Fruit fly (Drosophila melanogaster) whole organism, embryonic: ENCODE data around the gene CG5262.
A peak's percentile ranks its signal among the peaks of the same experiment; 100 is the strongest.

Experiments used
- Aef1 ChIP-seq: fragments of 200-800 bp; sonication (Bioruptor generic); IDR thresholded peaks from 3 replicates; pipeline ENCODE4 v1.3.6; 2022; ENCODE audit warnings: missing biosample characterization, missing genetic modification characterization
- CG10147 ChIP-seq: fragments of 200-800 bp; sonication (Bioruptor generic); optimal IDR thresholded peaks from 2 replicates; lab custom pipeline; 2019; ENCODE audit warnings: missing biosample characterization, mild to moderate bottlenecking, missing genetic modification characterization, moderate library complexity
- CG10274 ChIP-seq: fragments of 200-800 bp; sonication (Bioruptor generic); optimal IDR thresholded peaks from 3 replicates; lab custom pipeline; 2017; ENCODE audit warnings: missing biosample characterization, mild to moderate bottlenecking, missing genetic modification characterization
- CG10366 ChIP-seq: fragments of 200-800 bp; sonication (Bioruptor generic); IDR thresholded peaks from 2 replicates; pipeline ENCODE4 v1.3.6; 2022; ENCODE audit warnings: missing biosample characterization, missing genetic modification characterization
- CG11723 ChIP-seq: fragments of 200-800 bp; sonication (Bioruptor generic); optimal IDR thresholded peaks from 2 replicates; lab custom pipeline; 2017; ENCODE audit warnings: missing biosample characterization, mild to moderate bottlenecking, missing genetic modification characterization
- CG12659 ChIP-seq: fragments of 200-800 bp; sonication (Bioruptor generic); optimal IDR thresholded peaks from 3 replicates; lab custom pipeline; 2017; ENCODE audit warnings: mild to moderate bottlenecking, missing biosample characterization, missing genetic modification reagents, missing genetic modification characterization
- CG1647 ChIP-seq: fragments of 200-800 bp; sonication (Bioruptor generic); optimal IDR thresholded peaks from 3 replicates; lab custom pipeline; 2016; ENCODE audit warnings: missing biosample characterization, missing genetic modification characterization
- CG17568 ChIP-seq: fragments of 200-800 bp; sonication (Bioruptor generic); optimal IDR thresholded peaks from 2 replicates; lab custom pipeline; 2018; ENCODE audit warnings: missing biosample characterization, mild to moderate bottlenecking, missing genetic modification characterization, moderate library complexity
- CG17612 ChIP-seq: fragments of 200-800 bp; sonication (Bioruptor generic); IDR thresholded peaks from 2 replicates; pipeline ENCODE4 v1.3.6; 2022; ENCODE audit warnings: missing biosample characterization, missing genetic modification characterization
- CG2875 ChIP-seq: fragments of 200-800 bp; sonication (Bioruptor generic); optimal IDR thresholded peaks from 2 replicates; lab custom pipeline; 2017; ENCODE audit warnings: missing biosample characterization, mild to moderate bottlenecking, missing genetic modification characterization, missing genetic modification reagents
- CG32532 ChIP-seq: fragments of 200-800 bp; sonication (Bioruptor generic); IDR thresholded peaks from 2 replicates; pipeline ENCODE4 v1.3.6; 2022; ENCODE audit warnings: missing biosample characterization, missing genetic modification characterization
- CG3726 ChIP-seq: fragments of 200-800 bp; sonication (Bioruptor generic); IDR thresholded peaks from 3 replicates; pipeline ENCODE4, ENCODE4 v1.3.6; 2022; ENCODE audit warnings: missing biosample characterization, missing genetic modification characterization
- CG4820 ChIP-seq: fragments of 200-800 bp; sonication (Bioruptor generic); optimal IDR thresholded peaks from 3 replicates; lab custom pipeline; 2016; ENCODE audit warnings: missing biosample characterization, missing genetic modification characterization
- CG6272 ChIP-seq: fragments of 200-800 bp; sonication (Bioruptor generic); IDR thresholded peaks from 2 replicates; pipeline ENCODE4 v1.3.6; 2022; ENCODE audit warnings: missing biosample characterization, missing genetic modification characterization
- CG6654 ChIP-seq: fragments of 200-800 bp; sonication (Bioruptor generic); optimal IDR thresholded peaks from 2 replicates; lab custom pipeline; 2017; ENCODE audit warnings: missing biosample characterization, mild to moderate bottlenecking, missing genetic modification characterization
- CG7556 ChIP-seq: fragments of 200-800 bp; sonication (Bioruptor generic); optimal IDR thresholded peaks from 2 replicates; lab custom pipeline; 2017; ENCODE audit warnings: missing biosample characterization, mild to moderate bottlenecking, missing genetic modification characterization
- D19A ChIP-seq: fragments of 200-800 bp; optimal IDR thresholded peaks from 3 replicates; lab custom pipeline; 2019; ENCODE audit warnings: missing biosample characterization, mild to moderate bottlenecking, missing genetic modification characterization, moderate library complexity
- Fer2 ChIP-seq: fragments of 200-800 bp; sonication (Bioruptor generic); optimal IDR thresholded peaks from 2 replicates; lab custom pipeline; 2018; ENCODE audit warnings: missing biosample characterization, mild to moderate bottlenecking, missing genetic modification characterization, moderate library complexity
- HHEX ChIP-seq: fragments of 200-800 bp; sonication (Bioruptor generic); optimal IDR thresholded peaks from 3 replicates; lab custom pipeline; 2017; ENCODE audit warnings: missing biosample characterization, mild to moderate bottlenecking, missing genetic modification characterization, missing genetic modification reagents
- HLHmδ ChIP-seq: fragments of 200-800 bp; sonication (Bioruptor generic); optimal IDR thresholded peaks from 2 replicates; lab custom pipeline; 2018; ENCODE audit warnings: missing biosample characterization, mild to moderate bottlenecking, missing genetic modification characterization, moderate library complexity
- Hand ChIP-seq: fragments of 200-800 bp; sonication (Bioruptor generic); optimal IDR thresholded peaks from 2 replicates; lab custom pipeline; 2017; ENCODE audit warnings: mild to moderate bottlenecking, missing biosample characterization, missing genetic modification reagents, missing genetic modification characterization
- HmgD ChIP-seq: fragments of 200-800 bp; sonication (Bioruptor generic); optimal IDR thresholded peaks from 3 replicates; lab custom pipeline; 2016; ENCODE audit warnings: missing biosample characterization, missing genetic modification characterization
- Hmr ChIP-seq: fragments of 200-800 bp; sonication (Bioruptor generic); optimal IDR thresholded peaks from 3 replicates; lab custom pipeline; 2017; ENCODE audit warnings: mild to moderate bottlenecking, missing biosample characterization, missing genetic modification reagents, missing genetic modification characterization
- Max ChIP-seq: fragments of 200-800 bp; sonication (Bioruptor generic); optimal IDR thresholded peaks from 2 replicates; lab custom pipeline; 2016; ENCODE audit warnings: missing biosample characterization, mild to moderate bottlenecking, missing genetic modification characterization
- Ravus ChIP-seq: fragments of 200-800 bp; sonication (Bioruptor generic); IDR thresholded peaks from 2 replicates; pipeline ENCODE4 v1.3.6; 2022; ENCODE audit warnings: missing biosample characterization, missing genetic modification characterization
- Six4 ChIP-seq: fragments of 200-800 bp; sonication (Bioruptor generic); optimal IDR thresholded peaks from 2 replicates; lab custom pipeline; 2016; ENCODE audit warnings: missing biosample characterization, missing genetic modification characterization
- Trl ChIP-seq, 3 experiments: fragments of >200 bp in 2 of 3; fragments of 200-800 bp in 1 of 3; sonication (Bioruptor generic) in 1 of 3; optimal IDR thresholded peaks; 2 replicates in 1 of 3; 3 replicates in 2 of 3; lab custom pipeline; 2016 to 2017; ENCODE audit warnings: missing biosample characterization in 1 of 3, missing genetic modification characterization in 1 of 3
- Xbp1 ChIP-seq: fragments of 200-800 bp; sonication (Bioruptor generic); optimal IDR thresholded peaks from 3 replicates; lab custom pipeline; 2016; ENCODE audit warnings: missing biosample characterization, mild to moderate bottlenecking, missing genetic modification characterization
- Xrp1 ChIP-seq: fragments of 200-800 bp; sonication (Bioruptor generic); IDR thresholded peaks from 2 replicates; pipeline ENCODE4 v1.3.6; 2022; ENCODE audit warnings: missing biosample characterization, missing genetic modification characterization
- ac ChIP-seq: fragments of 200-800 bp; sonication (Bioruptor generic); optimal IDR thresholded peaks from 3 replicates; lab custom pipeline; 2017; ENCODE audit warnings: missing biosample characterization, mild to moderate bottlenecking, missing genetic modification characterization
- ci ChIP-seq: fragments of 200-800 bp; sonication (Bioruptor generic); IDR thresholded peaks from 3 replicates; pipeline ENCODE4 v1.3.6; 2022; ENCODE audit warnings: missing biosample characterization, missing genetic modification characterization
- croc ChIP-seq: fragments of 200-800 bp; sonication (Bioruptor generic); conservative IDR thresholded peaks from 3 replicates; pipeline ENCODE4 v1.3.6; 2022; ENCODE audit warnings: missing biosample characterization, missing genetic modification characterization
- disco-r ChIP-seq: fragments of 200-800 bp; sonication (Bioruptor generic); optimal IDR thresholded peaks from 2 replicates; lab custom pipeline; 2016; ENCODE audit warnings: missing biosample characterization, missing genetic modification characterization
- ftz-f1 ChIP-seq: fragments of 200-800 bp; sonication (Bioruptor generic); optimal IDR thresholded peaks from 2 replicates; lab custom pipeline; 2016; ENCODE audit warnings: missing biosample characterization, missing genetic modification characterization
- nau ChIP-seq: fragments of 200-800 bp; sonication (Bioruptor generic); optimal IDR thresholded peaks from 3 replicates; lab custom pipeline; 2017; ENCODE audit warnings: missing biosample characterization, mild to moderate bottlenecking, missing genetic modification characterization, missing genetic modification reagents
- pan ChIP-seq, 4 experiments: fragments of >200 bp in 3 of 4; fragments of 200-800 bp in 1 of 4; sonication (Bioruptor generic) in 1 of 4; optimal IDR thresholded peaks in 3 of 4; IDR thresholded peaks in 1 of 4; 2 replicates each; pipeline versions ENCODE4 v1.3.6 to Lab custom; 2017 to 2022; ENCODE audit warnings: missing biosample characterization in 2 of 4, missing genetic modification characterization in 2 of 4, mixed read lengths in 1 of 4
- pum ChIP-seq: fragments of 200-800 bp; sonication (Bioruptor generic); optimal IDR thresholded peaks from 2 replicates; lab custom pipeline; 2016; ENCODE audit warnings: missing biosample characterization, missing genetic modification characterization
- salm ChIP-seq: fragments of 200-800 bp; sonication (Bioruptor generic); optimal IDR thresholded peaks from 2 replicates; lab custom pipeline; 2018; ENCODE audit warnings: missing biosample characterization, mild to moderate bottlenecking, missing genetic modification characterization
- sens-2 ChIP-seq: fragments of 200-800 bp; sonication (Bioruptor generic); IDR thresholded peaks from 2 replicates; pipeline ENCODE4 v1.3.6; 2022; ENCODE audit warnings: missing biosample characterization, missing genetic modification characterization
- seq ChIP-seq: fragments of 200-800 bp; sonication (Bioruptor generic); IDR thresholded peaks from 2 replicates; pipeline ENCODE4 v1.3.6; 2022; ENCODE audit warnings: missing biosample characterization, missing genetic modification characterization
- sna ChIP-seq: fragments of 200-800 bp; sonication (Bioruptor generic); IDR thresholded peaks from 2 replicates; pipeline ENCODE4 v1.3.6; 2022; ENCODE audit warnings: missing biosample characterization, missing genetic modification characterization; ENCODE audit not compliant: partially characterized antibody
- tin ChIP-seq: fragments of 200-800 bp; sonication (Bioruptor generic); optimal IDR thresholded peaks from 3 replicates; lab custom pipeline; 2016; ENCODE audit warnings: missing biosample characterization, missing genetic modification characterization
- tna ChIP-seq: fragments of 200-800 bp; sonication (Bioruptor generic); IDR thresholded peaks from 2 replicates; pipeline ENCODE4 v1.3.6; 2022; ENCODE audit warnings: missing biosample characterization, missing genetic modification characterization; ENCODE audit not compliant: partially characterized antibody
- toy ChIP-seq: fragments of 200-800 bp; sonication (Bioruptor generic); IDR thresholded peaks from 2 replicates; pipeline ENCODE4 v1.3.6; 2022; ENCODE audit warnings: missing biosample characterization, missing genetic modification characterization
- usp ChIP-seq: fragments of >200 bp; optimal IDR thresholded peaks from 2 replicates; lab custom pipeline; 2017; ENCODE audit warnings: missing biosample characterization, missing genetic modification characterization
- vfl ChIP-seq: fragments of 200-800 bp; sonication (Bioruptor generic); optimal IDR thresholded peaks from 2 replicates; lab custom pipeline; 2016; ENCODE audit warnings: missing biosample characterization, missing genetic modification characterization
- vnd ChIP-seq: fragments of 200-800 bp; sonication (Bioruptor generic); IDR thresholded peaks from 3 replicates; pipeline ENCODE4 v1.3.6; 2022; ENCODE audit warnings: missing biosample characterization, missing genetic modification characterization; ENCODE audit not compliant: partially characterized antibody

The CG5262 gene

DNA sequence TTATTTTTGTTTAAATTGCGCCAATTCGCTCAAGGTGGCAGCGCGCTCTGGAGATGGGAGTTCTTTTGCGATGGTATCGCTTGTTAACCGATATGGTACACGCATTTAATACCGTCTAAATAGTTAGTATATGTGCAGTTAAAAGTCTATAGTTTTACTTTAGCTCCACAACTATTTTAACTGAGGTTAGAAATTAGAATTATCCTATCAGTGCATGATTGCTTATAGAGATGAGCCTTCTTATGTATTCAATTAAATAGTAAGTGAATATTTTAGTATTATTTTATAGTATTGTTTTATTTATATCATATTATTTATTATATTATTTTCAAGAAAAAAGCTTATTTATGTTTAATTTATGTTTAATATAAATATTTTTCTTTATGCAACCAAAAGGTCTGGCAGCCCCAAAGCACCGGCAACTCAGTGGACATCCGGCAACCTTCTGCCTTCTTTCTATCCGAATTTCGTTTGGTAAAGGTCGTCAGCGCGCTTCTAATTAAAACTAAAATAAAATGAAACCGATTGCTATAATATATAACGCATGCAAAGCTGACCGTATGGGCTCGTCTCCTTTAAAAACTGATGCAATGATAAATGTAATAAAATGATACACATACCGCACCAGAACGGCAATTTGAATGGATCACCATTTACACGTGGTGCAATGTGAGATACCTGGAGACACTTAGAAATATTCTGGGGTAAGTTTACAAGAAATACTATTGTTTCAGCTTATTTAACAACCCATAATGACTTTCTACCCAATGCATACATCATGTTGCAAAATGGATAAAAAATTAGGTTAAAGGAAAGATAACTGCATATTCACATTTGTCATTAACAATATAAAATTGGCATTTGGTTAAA, 22.8 kb upstream of the CG5262 start, which contains the start of gene CG5199 (continued):
- peak; percentile 29 for TF ChIP-seq Fer2 (tag; lab: Kevin White, UChicago)
- peak; percentile 5; the same call in 1 of the 2 replicates for TF ChIP-seq Ravus (GFP tag; lab: Robert Waterston, UW)
- no peak for TF ChIP-seq sens-2 (GFP tag; lab: Robert Waterston, UW)
- TF ChIP-seq pan (optimal IDR thresholded peaks at IDR 0.05; lab: Kevin White, UChicago): no peak
- peak in 1 of 2 experiments; percentile 65 for TF ChIP-seq pan (GFP tag; optimal IDR thresholded peaks at IDR 0.05 in 1 of 2, IDR thresholded peaks at IDR 0.05 in 1 of 2)
- TF ChIP-seq Max (GFP tag; lab: Kevin White, UChicago): peak; percentile 45
- TF ChIP-seq Aef1 (GFP tag; lab: Robert Waterston, UW): no peak; the same call in 1 of the 3 replicates
- peak; percentile 10 for TF ChIP-seq CG6654 (GFP tag; lab: Kevin White, UChicago)
- TF ChIP-seq tin (GFP tag; lab: Kevin White, UChicago): peak; percentile 79
- 0 out of 3 replicates have a peak, but pooled peaks have one; percentile 58 for TF ChIP-seq CG3726
- peak; percentile 43 for TF ChIP-seq CG2875 (GFP tag; lab: Kevin White, UChicago)
- TF ChIP-seq CG6272 (GFP tag; lab: Robert Waterston, UW): peak; percentile 78
- TF ChIP-seq HmgD (GFP tag; lab: Kevin White, UChicago): no peak
- no peak for TF ChIP-seq CG17612 (GFP tag; lab: Robert Waterston, UW)
- no peak; the same call in 1 of the 2 replicates for TF ChIP-seq seq (GFP tag; lab: Robert Waterston, UW)
- no peak; the same call in 1 of the 2 replicates for TF ChIP-seq tna (GFP tag; lab: Robert Waterston, UW)
- TF ChIP-seq D19A: peak; percentile 49
- TF ChIP-seq CG10274 (GFP tag; lab: Kevin White, UChicago): peak; percentile 20
- TF ChIP-seq nau: no peak
- peak; percentile 25 for TF ChIP-seq CG1647 (GFP tag; lab: Kevin White, UChicago)
- TF ChIP-seq salm (tag; lab: Kevin White, UChicago): no peak
- TF ChIP-seq pum: peak; percentile 49
- peak; percentile 75 for TF ChIP-seq Hmr (GFP tag; lab: Kevin White, UChicago)
- TF ChIP-seq ci: no peak
- no peak for TF ChIP-seq disco-r (GFP tag; lab: Kevin White, UChicago)
- TF ChIP-seq vnd: peak; percentile 81
- no peak for TF ChIP-seq CG17568 (GFP tag; lab: Kevin White, UChicago)
- TF ChIP-seq CG10366 (GFP tag; lab: Robert Waterston, UW): peak; percentile 30
- no peak for TF ChIP-seq vfl
- TF ChIP-seq CG11723 (GFP tag; lab: Kevin White, UChicago): no peak
- TF ChIP-seq Xbp1 (GFP tag; lab: Kevin White, UChicago): peak; percentile 64
- no peak for TF ChIP-seq usp
- TF ChIP-seq HLHmδ (GFP tag; lab: Kevin White, UChicago): no peak
- TF ChIP-seq Six4 (GFP tag; lab: Kevin White, UChicago): peak; percentile 43
- TF ChIP-seq Trl (optimal IDR thresholded peaks at IDR 0.05; lab: Kevin White, UChicago): no peak
- TF ChIP-seq Trl (GFP tag; optimal IDR thresholded peaks at IDR 0.05; lab: Kevin White, UChicago): peak; percentile 10
- TF ChIP-seq CG4820 (GFP tag; lab: Kevin White, UChicago): peak; percentile 67
- TF ChIP-seq ac (GFP tag; lab: Kevin White, UChicago): no peak
- TF ChIP-seq CG10147 (GFP tag; lab: Kevin White, UChicago): no peak
- TF ChIP-seq croc: peak; percentile 57
- TF ChIP-seq sna (GFP tag; lab: Robert Waterston, UW): peak; percentile 60; the same call in 1 of the 2 replicates
- no peak for TF ChIP-seq toy
- no peak for TF ChIP-seq Hand (GFP tag; lab: Kevin White, UChicago)
- TF ChIP-seq CG12659 (GFP tag; lab: Kevin White, UChicago): peak; percentile 77
- peak; percentile 75 for TF ChIP-seq CG7556
- peak; percentile 67 for TF ChIP-seq Xrp1 (GFP tag; lab: Robert Waterston, UW)
- peak; percentile 37 for TF ChIP-seq ftz-f1 (GFP tag; lab: Kevin White, UChicago)
- TF ChIP-seq CG32532 (GFP tag; lab: Robert Waterston, UW): peak; percentile 49; the same call in 1 of the 2 replicates
- peak; percentile 52 for TF ChIP-seq HHEX (GFP tag; lab: Kevin White, UChicago)
